Fruit fly (Drosophila melanogaster) whole organism, embryonic: ENCODE measurements around the gene REG.

Experiments used
- Atf3 ChIP-seq: fragments of 200-800 bp; sonication (Bioruptor generic); optimal IDR thresholded peaks from 3 replicates; lab custom pipeline; 2016; ENCODE audit warnings: missing biosample characterization, missing genetic modification characterization
- Bgb ChIP-seq: fragments of 200-800 bp; sonication (Bioruptor generic); IDR thresholded peaks from 2 replicates; pipeline ENCODE4 v1.3.6; 2022; ENCODE audit warnings: missing biosample characterization, missing genetic modification characterization; ENCODE audit not compliant: partially characterized antibody
- CG10321 ChIP-seq: fragments of 200-800 bp; sonication (Bioruptor generic); IDR thresholded peaks from 2 replicates; pipeline ENCODE4 v1.3.6; 2022; ENCODE audit warnings: missing biosample characterization, missing genetic modification characterization
- CG10654 ChIP-seq: fragments of 200-800 bp; sonication (Bioruptor generic); optimal IDR thresholded peaks from 2 replicates; lab custom pipeline; 2016; ENCODE audit warnings: missing biosample characterization, missing genetic modification characterization
- CG11093 ChIP-seq: fragments of 200-800 bp; sonication (Bioruptor generic); IDR thresholded peaks from 3 replicates; pipeline ENCODE4 v1.3.6; 2022; ENCODE audit warnings: missing biosample characterization, missing genetic modification characterization
- CG11398 ChIP-seq: fragments of 200-800 bp; sonication (Bioruptor generic); optimal IDR thresholded peaks from 2 replicates; lab custom pipeline; 2016; ENCODE audit warnings: missing biosample characterization, missing genetic modification characterization
- CG14441 ChIP-seq: fragments of 200-800 bp; sonication (Bioruptor generic); IDR thresholded peaks from 2 replicates; pipeline ENCODE4 v1.3.6; 2022; ENCODE audit warnings: missing biosample characterization, missing genetic modification characterization
- CG14667 ChIP-seq: fragments of 200-800 bp; sonication (Bioruptor generic); IDR thresholded peaks from 2 replicates; pipeline ENCODE4 v1.3.6; 2022; ENCODE audit warnings: missing biosample characterization, missing genetic modification characterization
- CG15479 ChIP-seq: fragments of 200-800 bp; sonication (Bioruptor generic); optimal IDR thresholded peaks from 3 replicates; lab custom pipeline; 2019; ENCODE audit warnings: missing biosample characterization, mild to moderate bottlenecking, missing genetic modification characterization, moderate library complexity
- CG18619 ChIP-seq: fragments of 200-800 bp; sonication (Bioruptor generic); optimal IDR thresholded peaks from 3 replicates; lab custom pipeline; 2017; ENCODE audit warnings: missing biosample characterization, mild to moderate bottlenecking, missing genetic modification characterization
- CG2875 ChIP-seq: fragments of 200-800 bp; sonication (Bioruptor generic); optimal IDR thresholded peaks from 2 replicates; lab custom pipeline; 2017; ENCODE audit warnings: missing biosample characterization, mild to moderate bottlenecking, missing genetic modification characterization, missing genetic modification reagents
- CG33213 ChIP-seq: fragments of 200-800 bp; sonication (Bioruptor generic); optimal IDR thresholded peaks from 3 replicates; lab custom pipeline; 2016; ENCODE audit warnings: missing biosample characterization, missing genetic modification characterization
- CG33557 ChIP-seq: fragments of 200-800 bp; sonication (Bioruptor generic); optimal IDR thresholded peaks from 2 replicates; lab custom pipeline; 2019; ENCODE audit warnings: missing biosample characterization, mild to moderate bottlenecking, missing genetic modification characterization, moderate library complexity
- CG3726 ChIP-seq: fragments of 200-800 bp; sonication (Bioruptor generic); IDR thresholded peaks from 3 replicates; pipeline ENCODE4, ENCODE4 v1.3.6; 2022; ENCODE audit warnings: missing biosample characterization, missing genetic modification characterization
- CG4328 ChIP-seq: fragments of 200-800 bp; sonication (Bioruptor generic); optimal IDR thresholded peaks from 3 replicates; lab custom pipeline; 2017; ENCODE audit warnings: missing biosample characterization, missing genetic modification reagents, missing genetic modification characterization
- CG7357 ChIP-seq: fragments of 200-800 bp; sonication (Bioruptor generic); IDR thresholded peaks from 3 replicates; pipeline ENCODE4 v1.3.6; 2022; ENCODE audit warnings: missing biosample characterization, missing genetic modification characterization
- CG7372 ChIP-seq: fragments of 200-800 bp; sonication (Bioruptor generic); IDR thresholded peaks from 2 replicates; pipeline ENCODE4 v1.3.6; 2022; ENCODE audit warnings: missing biosample characterization, missing genetic modification characterization
- CG9609 ChIP-seq: fragments of 200-800 bp; sonication (Bioruptor generic); optimal IDR thresholded peaks from 3 replicates; lab custom pipeline; 2016; ENCODE audit warnings: missing biosample characterization, missing genetic modification characterization
- Dbx ChIP-seq: fragments of 200-800 bp; sonication (Bioruptor generic); IDR thresholded peaks from 3 replicates; pipeline ENCODE4 v1.3.6; 2022; ENCODE audit warnings: missing biosample characterization, missing genetic modification characterization
- Doc2 ChIP-seq: fragments of 200-800 bp; sonication (Bioruptor generic); IDR thresholded peaks from 2 replicates; pipeline ENCODE4 v1.3.6; 2022; ENCODE audit warnings: missing biosample characterization, missing genetic modification characterization
- Ets65A ChIP-seq: fragments of 200-800 bp; sonication (Bioruptor generic); peaks from one replicate; lab custom pipeline; 2016; ENCODE audit warnings: missing biosample characterization, missing genetic modification characterization
- HLH3B ChIP-seq: fragments of 200-800 bp; sonication (Bioruptor generic); IDR thresholded peaks from 2 replicates; pipeline ENCODE4 v1.3.6; 2022; ENCODE audit warnings: missing biosample characterization, missing genetic modification characterization
- NC2β ChIP-seq: fragments of 200-800 bp; sonication (Bioruptor generic); optimal IDR thresholded peaks from 2 replicates; lab custom pipeline; 2016; ENCODE audit warnings: missing biosample characterization, missing genetic modification characterization
- Nf-YA ChIP-seq: fragments of 200-800 bp; sonication (Bioruptor generic); IDR thresholded peaks from 2 replicates; pipeline ENCODE4 v1.3.6; 2022; ENCODE audit warnings: missing biosample characterization, missing genetic modification characterization
- Rfx ChIP-seq: fragments of 200-800 bp; sonication (Bioruptor generic); IDR thresholded peaks from 2 replicates; pipeline ENCODE4 v1.3.6; 2022; ENCODE audit warnings: missing biosample characterization, missing genetic modification characterization
- ap ChIP-seq: fragments of 200-800 bp; sonication (Bioruptor generic); IDR thresholded peaks from 2 replicates; pipeline ENCODE4 v1.3.6; 2022; ENCODE audit warnings: missing biosample characterization, missing genetic modification characterization
- az2 ChIP-seq: fragments of 200-800 bp; sonication (Bioruptor generic); optimal IDR thresholded peaks from 3 replicates; lab custom pipeline; 2016; ENCODE audit warnings: missing biosample characterization, missing genetic modification characterization
- br ChIP-seq: fragments of >200 bp; optimal IDR thresholded peaks from 2 replicates; lab custom pipeline; 2017
- crol ChIP-seq: fragments of 200-800 bp; sonication (Bioruptor generic); IDR thresholded peaks from 2 replicates; pipeline ENCODE4 v1.3.6; 2022; ENCODE audit warnings: missing biosample characterization, missing genetic modification characterization
- dmrt99B ChIP-seq: fragments of 200-800 bp; sonication (Bioruptor generic); optimal IDR thresholded peaks from 2 replicates; lab custom pipeline; 2018; ENCODE audit warnings: missing biosample characterization, mild to moderate bottlenecking, missing genetic modification characterization, moderate library complexity
- dpn ChIP-seq, 2 experiments: fragments of 200-800 bp; sonication (Bioruptor generic); optimal IDR thresholded peaks; 3 replicates each; lab custom pipeline; 2016; ENCODE audit warnings: missing biosample characterization in 2 of 2, missing genetic modification characterization in 2 of 2
- eve ChIP-seq, 2 experiments: fragments of >200 bp; optimal IDR thresholded peaks; 2 replicates each; lab custom pipeline; 2017; ENCODE audit warnings: missing biosample characterization in 2 of 2, missing genetic modification characterization in 2 of 2
- ewg ChIP-seq: fragments of 200-800 bp; sonication (Bioruptor generic); optimal IDR thresholded peaks from 3 replicates; lab custom pipeline; 2017; ENCODE audit warnings: mild to moderate bottlenecking, missing biosample characterization, missing genetic modification reagents, missing genetic modification characterization
- fd64A ChIP-seq: fragments of 200-800 bp; sonication (Bioruptor generic); optimal IDR thresholded peaks from 3 replicates; lab custom pipeline; 2018; ENCODE audit warnings: missing biosample characterization, mild to moderate bottlenecking, missing genetic modification characterization
- hkb ChIP-seq, 2 experiments: fragments of 200-800 bp in 1 of 2; fragments of >200 bp in 1 of 2; sonication (Bioruptor generic) in 1 of 2; IDR thresholded peaks in 1 of 2; optimal IDR thresholded peaks in 1 of 2; 2 replicates each; pipeline versions ENCODE4 v1.3.6 to Lab custom; 2017 to 2022; ENCODE audit warnings: missing biosample characterization in 1 of 2, missing genetic modification characterization in 1 of 2
- ind ChIP-seq: fragments of 200-800 bp; sonication (Bioruptor generic); optimal IDR thresholded peaks from 3 replicates; lab custom pipeline; 2016; ENCODE audit warnings: missing biosample characterization, missing genetic modification characterization
- luna ChIP-seq: fragments of 200-800 bp; sonication (Bioruptor generic); optimal IDR thresholded peaks from 2 replicates; lab custom pipeline; 2016; ENCODE audit warnings: missing biosample characterization, missing genetic modification characterization
- org-1 ChIP-seq: fragments of 200-800 bp; sonication (Bioruptor generic); optimal IDR thresholded peaks from 2 replicates; lab custom pipeline; 2017; ENCODE audit warnings: missing biosample characterization, missing genetic modification characterization
- prd ChIP-seq, 3 experiments: fragments of >200 bp in 2 of 3; fragments of 200-800 bp in 1 of 3; sonication (Bioruptor generic) in 1 of 3; optimal IDR thresholded peaks in 2 of 3; IDR thresholded peaks in 1 of 3; 2 replicates in 2 of 3; 3 replicates in 1 of 3; pipeline versions ENCODE4 v1.3.6 to Lab custom; 2017 to 2022; ENCODE audit warnings: missing biosample characterization in 1 of 3, missing genetic modification characterization in 1 of 3
- pum ChIP-seq: fragments of 200-800 bp; sonication (Bioruptor generic); optimal IDR thresholded peaks from 2 replicates; lab custom pipeline; 2016; ENCODE audit warnings: missing biosample characterization, missing genetic modification characterization
- slp2 ChIP-seq: fragments of 200-800 bp; sonication (Bioruptor generic); optimal IDR thresholded peaks from 2 replicates; lab custom pipeline; 2016; ENCODE audit warnings: missing biosample characterization, missing genetic modification characterization
- ssp ChIP-seq: fragments of 200-800 bp; sonication (Bioruptor generic); IDR thresholded peaks from 2 replicates; pipeline ENCODE4 v1.3.6; 2022; ENCODE audit warnings: missing biosample characterization, missing genetic modification characterization
- tll ChIP-seq, 2 experiments: fragments of 200-800 bp in 1 of 2; fragments of >200 bp in 1 of 2; sonication (Bioruptor generic) in 1 of 2; optimal IDR thresholded peaks; 2 replicates each; lab custom pipeline; 2017 to 2019; ENCODE audit warnings: missing biosample characterization in 2 of 2, missing genetic modification characterization in 2 of 2, mild to moderate bottlenecking in 1 of 2, moderate library complexity in 1 of 2
- unpg ChIP-seq: fragments of 200-800 bp; sonication (Bioruptor generic); optimal IDR thresholded peaks from 3 replicates; lab custom pipeline; 2018; ENCODE audit warnings: missing biosample characterization, mild to moderate bottlenecking, missing genetic modification characterization, moderate library complexity
- wdn ChIP-seq: fragments of 200-800 bp; sonication (Bioruptor generic); IDR thresholded peaks from 2 replicates; pipeline ENCODE4 v1.3.6; 2022; ENCODE audit warnings: missing biosample characterization, missing genetic modification characterization
- z ChIP-seq: fragments of 200-800 bp; sonication (Bioruptor generic); IDR thresholded peaks from 3 replicates; pipeline ENCODE4 v1.3.6; 2022; ENCODE audit warnings: missing biosample characterization, missing genetic modification characterization
- zen ChIP-seq: fragments of 200-800 bp; sonication (Bioruptor generic); optimal IDR thresholded peaks from 3 replicates; lab custom pipeline; 2018; ENCODE audit warnings: missing biosample characterization, mild to moderate bottlenecking, missing genetic modification characterization, moderate library complexity
- zf30C ChIP-seq: fragments of 200-800 bp; sonication (Bioruptor generic); optimal IDR thresholded peaks from 3 replicates; lab custom pipeline; 2018; ENCODE audit warnings: missing biosample characterization, mild to moderate bottlenecking, missing genetic modification characterization
- zfh1 ChIP-seq: fragments of 200-800 bp; sonication (Bioruptor generic); IDR thresholded peaks from 3 replicates; pipeline ENCODE4 v1.3.6; 2022; ENCODE audit warnings: missing biosample characterization, missing genetic modification characterization

The REG gene

dm6 chrX:13251310-13251709, 39.2 kb downstream of the REG start (continued):
- no peak for TF ChIP-seq Bgb (GFP tag; lab: Robert Waterston, UW)
- TF ChIP-seq luna, result peak; percentile 9
- TF ChIP-seq Dbx (GFP tag; lab: Robert Waterston, UW), result peak; percentile 78
- TF ChIP-seq prd (optimal IDR thresholded peaks at IDR 0.05; lab: Kevin White, UChicago), result no peak
- peak; percentile 81 for TF ChIP-seq prd (GFP tag; IDR thresholded peaks at IDR 0.05; lab: Robert Waterston, UW)
- peak; percentile 17 for TF ChIP-seq zen (tag; lab: Kevin White, UChicago)
- peak; percentile 69 for TF ChIP-seq slp2 (GFP tag; lab: Kevin White, UChicago)
- no peak for TF ChIP-seq z (GFP tag; lab: Robert Waterston, UW)
- peak; percentile 76 for TF ChIP-seq CG9609 (GFP tag; lab: Kevin White, UChicago)
- TF ChIP-seq Atf3 (GFP tag; lab: Kevin White, UChicago), result peak; percentile 63
- peak; percentile 85 to 86 for TF ChIP-seq dpn (GFP tag; optimal IDR thresholded peaks at IDR 0.05; lab: Kevin White, UChicago)
- peak; percentile 68 for TF ChIP-seq CG2875
- no peak for TF ChIP-seq br
- peak; percentile 53 for TF ChIP-seq CG11398 (GFP tag; lab: Kevin White, UChicago)
- TF ChIP-seq CG15479 (GFP tag; lab: Kevin White, UChicago), result no peak
- no peak for TF ChIP-seq zf30C

- TF ChIP-seq CG10321 (no peak), ap (GFP tag; lab: Robert Waterston, UW) (peak; percentile 31; the same call in 1 of the 2 replicates), Ets65A (peak; percentile 93), org-1 (no peak), Doc2 (no peak), tll (GFP tag; optimal IDR thresholded peaks at IDR 0.05; lab: Kevin White, UChicago) (no peak), CG10654 (GFP tag; lab: Kevin White, UChicago) (no peak), Nf-YA (GFP tag; lab: Robert Waterston, UW) (no peak), unpg (peak; percentile 31), hkb (optimal IDR thresholded peaks at IDR 0.05; lab: Kevin White, UChicago) (no peak), hkb (GFP tag; IDR thresholded peaks at IDR 0.05; lab: Robert Waterston, UW) (peak; percentile 64), az2 (GFP tag; lab: Kevin White, UChicago) (no peak), CG3726 (GFP tag; lab: Robert Waterston, UW) (0 out of 3 replicates have a peak, but pooled peaks have one; percentile 35), CG4328 (GFP tag; lab: Kevin White, UChicago) (no peak), HLH3B (peak; percentile 44), CG7357 (GFP tag; lab: Robert Waterston, UW) (no peak), CG7372 (GFP tag; lab: Robert Waterston, UW) (0 out of 2 replicates have a peak, but pooled peaks have one; percentile 16), zf30C (no peak), eve (GFP tag; optimal IDR thresholded peaks at IDR 0.05; lab: Kevin White, UChicago) (peak in 1 of 2 experiments; percentile 21), CG33557 (GFP tag; lab: Kevin White, UChicago) (no peak), Rfx (GFP tag; lab: Robert Waterston, UW) (peak; percentile 76), ssp (GFP tag; lab: Robert Waterston, UW) (peak; percentile 31; the same call in 1 of the 2 replicates), CG11093 (GFP tag; lab: Robert Waterston, UW) (no peak), crol (GFP tag; lab: Robert Waterston, UW) (no peak), CG33213 (no peak), CG14667 (GFP tag; lab: Robert Waterston, UW) (peak; percentile 33), pum (GFP tag; lab: Kevin White, UChicago) (peak; percentile 17), dmrt99B (tag; lab: Kevin White, UChicago) (peak; percentile 50), NC2β (GFP tag; lab: Kevin White, UChicago) (no peak), wdn (peak; percentile 38; the same call in 1 of the 2 replicates), CG14441 (peak; percentile 77), ind (GFP tag; lab: Kevin White, UChicago) (peak; percentile 40), zfh1 (GFP tag; lab: Robert Waterston, UW) (peak; percentile 57; the same call in 2 of the 3 replicates), CG18619 (GFP tag; lab: Kevin White, UChicago) (peak; percentile 5), ewg (GFP tag; lab: Kevin White, UChicago) (peak; percentile 28), fd64A (GFP tag; lab: Kevin White, UChicago) (no peak)
Observed at dm6 chrX:13253062-13253724, 41.1 kb downstream of the REG start.
